Worm (Caenorhabditis elegans) whole organism, L1 larva: ENCODE measurements around the gene Y59E9AL.36.
A peak's percentile ranks its signal among the peaks of the same experiment; 100 is the strongest.

Source experiments
- C16A3.4 ChIP-seq: fragments of 150-350 bp; optimal IDR thresholded peaks from 2 replicates; lab custom pipeline; 2014; ENCODE audit warnings: missing biosample characterization, missing genetic modification characterization
- C34B4.2 ChIP-seq: sonication (generic microtip); optimal IDR thresholded peaks from 2 replicates; lab custom pipeline; 2017; ENCODE audit warnings: mild to moderate bottlenecking, missing genetic modification characterization, missing compliant biosample characterization
- F16B12.6 ChIP-seq: fragments of 150-350 bp; optimal IDR thresholded peaks from 2 replicates; lab custom pipeline; 2014; ENCODE audit warnings: missing biosample characterization, missing genetic modification characterization
- blmp-1 ChIP-seq: fragments of 150-350 bp; optimal IDR thresholded peaks from 2 replicates; lab custom pipeline; 2014; ENCODE audit warnings: missing biosample characterization, missing genetic modification characterization
- ceh-88 ChIP-seq: fragments of 200-800 bp; sonication (Bioruptor generic); IDR thresholded peaks from 2 replicates; pipeline ENCODE4 v1.3.6; 2022; ENCODE audit warnings: missing genetic modification characterization, missing compliant biosample characterization
- ces-1 ChIP-seq: fragments of 150-350 bp; optimal IDR thresholded peaks from 2 replicates; lab custom pipeline; 2014; ENCODE audit warnings: missing biosample characterization, missing genetic modification reagents, missing genetic modification characterization
- dsc-1 ChIP-seq: sonication (generic microtip); optimal IDR thresholded peaks from 2 replicates; lab custom pipeline; 2016; ENCODE audit warnings: mild to moderate bottlenecking, missing genetic modification characterization, missing compliant biosample characterization
- efl-3 ChIP-seq: fragments of 200-800 bp; sonication (Bioruptor generic); optimal IDR thresholded peaks from 2 replicates; lab custom pipeline; 2018; ENCODE audit warnings: mild to moderate bottlenecking, missing genetic modification characterization, missing compliant biosample characterization
- elt-3 ChIP-seq, 6 experiments: fragments of 150-350 bp in 1 of 6; sonication (generic microtip); optimal IDR thresholded peaks; 2 replicates each; lab custom pipeline; 2017 to 2018; ENCODE audit warnings: missing biosample characterization in 6 of 6, missing genetic modification characterization in 6 of 6, inconsistent platforms in 1 of 6
- fkh-8 ChIP-seq: sonication (generic microtip); optimal IDR thresholded peaks from 2 replicates; lab custom pipeline; 2016; ENCODE audit warnings: mild to moderate bottlenecking, missing genetic modification characterization, missing compliant biosample characterization
- hlh-17 ChIP-seq: fragments of 200-800 bp; sonication (Bioruptor generic); optimal IDR thresholded peaks from 2 replicates; lab custom pipeline; 2018; ENCODE audit warnings: missing genetic modification characterization, mild to moderate bottlenecking, missing compliant biosample characterization, moderate library complexity, borderline replicate concordance
- hlh-4 ChIP-seq: sonication (generic microtip); optimal IDR thresholded peaks from 2 replicates; lab custom pipeline; 2016; ENCODE audit warnings: mild to moderate bottlenecking, missing genetic modification characterization, missing compliant biosample characterization
- hpl-2 ChIP-seq: fragments of 150-350 bp; optimal IDR thresholded peaks from 2 replicates; lab custom pipeline; 2014; ENCODE audit warnings: missing biosample characterization, missing genetic modification reagents, missing genetic modification characterization
- jun-1 ChIP-seq: fragments of 150-350 bp; optimal IDR thresholded peaks from 2 replicates; lab custom pipeline; 2014; ENCODE audit warnings: missing biosample characterization, missing genetic modification reagents, missing genetic modification characterization
- lir-3 ChIP-seq: sonication (generic microtip); optimal IDR thresholded peaks from 2 replicates; lab custom pipeline; 2016; ENCODE audit warnings: mild to moderate bottlenecking, missing genetic modification characterization, moderate library complexity, missing compliant biosample characterization; ENCODE audit not compliant: poor library complexity
- lsy-2 ChIP-seq, 2 experiments: fragments of 150-350 bp; optimal IDR thresholded peaks; 2 replicates each; lab custom pipeline; 2014; ENCODE audit warnings: missing biosample characterization in 2 of 2, missing genetic modification characterization in 2 of 2
- mef-2 ChIP-seq: fragments of 150-350 bp; optimal IDR thresholded peaks from 2 replicates; lab custom pipeline; 2014; ENCODE audit warnings: missing biosample characterization, missing genetic modification characterization
- nhr-11 ChIP-seq: fragments of 150-350 bp; optimal IDR thresholded peaks from 2 replicates; lab custom pipeline; 2014; ENCODE audit warnings: missing biosample characterization, missing genetic modification characterization
- nhr-237 ChIP-seq: fragments of 150-350 bp; optimal IDR thresholded peaks from 2 replicates; lab custom pipeline; 2014; ENCODE audit warnings: missing biosample characterization, missing genetic modification characterization
- nhr-47 ChIP-seq: sonication (generic microtip); optimal IDR thresholded peaks from 2 replicates; lab custom pipeline; 2016; ENCODE audit warnings: mild to moderate bottlenecking, missing genetic modification characterization, moderate library complexity, missing compliant biosample characterization
- nhr-71 ChIP-seq: sonication (generic microtip); optimal IDR thresholded peaks from 2 replicates; lab custom pipeline; 2016; ENCODE audit warnings: mild to moderate bottlenecking, missing genetic modification characterization, moderate library complexity, missing compliant biosample characterization
- nhr-76 ChIP-seq: sonication (generic microtip); optimal IDR thresholded peaks from 2 replicates; lab custom pipeline; 2017; ENCODE audit warnings: missing biosample characterization, missing genetic modification characterization
- nhr-77 ChIP-seq: fragments of 150-350 bp; optimal IDR thresholded peaks from 2 replicates; lab custom pipeline; 2014; ENCODE audit warnings: missing biosample characterization, missing genetic modification characterization
- nhr-84 ChIP-seq: sonication (generic microtip); optimal IDR thresholded peaks from 2 replicates; lab custom pipeline; 2017; ENCODE audit warnings: missing biosample characterization, missing genetic modification characterization
- nhr-90 ChIP-seq: sonication (generic microtip); optimal IDR thresholded peaks from 2 replicates; lab custom pipeline; 2016; ENCODE audit warnings: mild to moderate bottlenecking, missing genetic modification characterization, missing compliant biosample characterization; ENCODE audit not compliant: poor library complexity
- pag-3 ChIP-seq: sonication (generic microtip); optimal IDR thresholded peaks from 2 replicates; lab custom pipeline; 2017; ENCODE audit warnings: missing genetic modification characterization, mild to moderate bottlenecking, missing compliant biosample characterization, antibody characterized with exemption, borderline replicate concordance; ENCODE audit not compliant: insufficient read depth
- pax-3 ChIP-seq: fragments of 200-800 bp; sonication (Bioruptor generic); optimal IDR thresholded peaks from 2 replicates; lab custom pipeline; 2018; ENCODE audit warnings: mild to moderate bottlenecking, missing genetic modification characterization, moderate library complexity, missing compliant biosample characterization
- rnt-1 ChIP-seq: sonication (generic microtip); optimal IDR thresholded peaks from 2 replicates; lab custom pipeline; 2016; ENCODE audit warnings: mild to moderate bottlenecking, missing genetic modification characterization, moderate library complexity, missing compliant biosample characterization
- snpc-4 ChIP-seq: fragments of 150-350 bp; optimal IDR thresholded peaks from 2 replicates; lab custom pipeline; 2014; ENCODE audit warnings: missing biosample characterization, missing genetic modification characterization
- tbx-2 ChIP-seq: sonication (generic microtip); optimal IDR thresholded peaks from 2 replicates; lab custom pipeline; 2016; ENCODE audit warnings: missing genetic modification characterization, missing compliant biosample characterization
- unc-130 ChIP-seq: fragments of 150-350 bp; optimal IDR thresholded peaks from 2 replicates; lab custom pipeline; 2017; ENCODE audit warnings: missing biosample characterization, missing genetic modification characterization, inconsistent platforms
- unc-30 ChIP-seq: sonication (generic microtip); optimal IDR thresholded peaks from 2 replicates; lab custom pipeline; 2017; ENCODE audit warnings: missing biosample characterization, missing genetic modification characterization
- unc-62 ChIP-seq: fragments of 150-350 bp; optimal IDR thresholded peaks from 2 replicates; lab custom pipeline; 2014; ENCODE audit warnings: missing biosample characterization, missing genetic modification reagents, missing genetic modification characterization
- xbp-1 ChIP-seq: sonication (generic microtip); optimal IDR thresholded peaks from 2 replicates; lab custom pipeline; 2016; ENCODE audit warnings: missing genetic modification characterization, missing compliant biosample characterization
- zag-1 ChIP-seq: fragments of 150-350 bp; optimal IDR thresholded peaks from 2 replicates; lab custom pipeline; 2014; ENCODE audit warnings: missing biosample characterization, missing genetic modification characterization
- zip-4 ChIP-seq: fragments of 200-800 bp; sonication (Bioruptor generic); optimal IDR thresholded peaks from 2 replicates; lab custom pipeline; 2018; ENCODE audit warnings: mild to moderate bottlenecking, missing genetic modification characterization, moderate library complexity, missing compliant biosample characterization

Y59E9AL.36 gene

DNA sequence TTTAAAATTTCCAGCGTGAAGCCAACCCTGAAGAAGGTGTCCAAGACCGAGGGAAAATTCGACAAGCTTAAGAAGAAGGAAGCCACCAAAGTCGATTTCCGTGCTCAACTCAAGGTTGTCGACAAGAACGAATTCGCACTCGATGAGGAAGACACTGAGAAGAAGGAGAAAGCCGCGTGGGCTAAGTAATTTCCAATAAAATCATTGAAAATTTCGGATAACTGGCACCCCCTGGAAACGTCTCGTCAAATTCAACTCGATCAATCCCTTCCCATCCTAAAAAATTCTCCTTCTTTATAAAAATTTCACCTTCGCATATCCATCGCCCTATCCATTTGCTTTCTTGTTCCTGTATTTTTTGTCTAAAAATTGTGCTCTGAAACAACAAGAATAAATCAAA, 2.6 kb downstream of the Y59E9AL.36 start:
- TF ChIP-seq rnt-1: no peak
- TF ChIP-seq nhr-76: no peak
- no peak for TF ChIP-seq tbx-2 (tag; lab: Kevin White, UChicago)
- no peak for TF ChIP-seq unc-62 (GFP tag; lab: Kevin White, UChicago)
- TF ChIP-seq jun-1: no peak
- TF ChIP-seq nhr-237 (tag; lab: Kevin White, UChicago): no peak
- TF ChIP-seq unc-30: no peak
- TF ChIP-seq C34B4.2 (tag; lab: Kevin White, UChicago): no peak
- no peak for TF ChIP-seq snpc-4 (tag; lab: Kevin White, UChicago)
- no peak for TF ChIP-seq F16B12.6 (tag; lab: Kevin White, UChicago)
- TF ChIP-seq ceh-88 (GFP tag; lab: Robert Waterston, UW): no peak

DNA sequence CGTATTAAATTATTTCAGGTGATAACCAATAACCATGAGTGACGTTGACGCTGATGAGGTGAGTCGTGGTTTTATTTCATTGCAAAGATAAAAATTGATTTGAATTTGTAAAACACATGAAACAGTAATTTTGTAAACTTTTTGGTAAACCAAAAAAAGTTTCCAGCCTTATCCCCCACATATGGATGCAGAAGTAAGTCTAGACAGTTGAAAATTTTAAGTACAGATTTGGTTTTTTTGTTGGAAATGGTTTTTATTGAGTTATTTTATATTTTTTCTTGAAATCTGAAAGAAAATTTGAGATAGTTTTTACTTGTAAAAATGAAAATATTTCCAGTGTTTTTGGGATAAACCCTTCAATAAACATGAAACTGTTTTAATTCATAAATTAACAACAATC, 4.7 kb downstream of the Y59E9AL.36 start, which contains the start of gene tni-4:
tni-4 (plus strand) TSS at position 19 of the 400 bp plus-strand sequence.
- TF ChIP-seq C16A3.4 (tag; lab: Kevin White, UChicago) (no peak), unc-130 (tag; lab: Kevin White, UChicago) (no peak), elt-3 (tag; optimal IDR thresholded peaks at IDR 0.05; lab: Kevin White, UChicago) (no peak), pag-3 (no peak), zip-4 (GFP tag; lab: Kevin White, UChicago) (no peak), nhr-90 (tag; lab: Kevin White, UChicago) (no peak), blmp-1 (no peak), nhr-71 (tag; lab: Kevin White, UChicago) (no peak), efl-3 (GFP tag; lab: Kevin White, UChicago) (no peak), xbp-1 (tag; lab: Kevin White, UChicago) (no peak), mef-2 (no peak), ces-1 (GFP tag; lab: Kevin White, UChicago) (no peak), hlh-17 (GFP tag; lab: Kevin White, UChicago) (no peak), pax-3 (no peak)
- TF ChIP-seq, all 84 proteins: peak for 0

DNA sequence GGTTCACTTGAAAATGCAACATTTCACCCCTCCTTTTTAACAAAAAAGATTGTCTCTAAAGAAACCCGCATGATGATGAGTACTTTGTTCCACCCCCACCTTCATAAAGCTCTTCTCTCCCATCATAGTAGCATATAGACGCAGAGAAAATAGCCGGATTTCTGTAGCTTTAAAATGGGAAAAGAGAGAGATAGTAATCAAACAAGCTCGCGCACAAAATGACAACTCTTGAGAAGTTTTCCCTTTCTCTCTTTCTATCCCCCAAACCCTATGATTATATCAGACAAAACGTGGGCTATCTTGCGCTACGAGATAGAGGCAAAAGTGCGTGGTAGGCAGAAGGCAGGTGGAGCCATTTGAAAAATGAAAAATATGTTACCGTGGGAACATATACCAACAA, 6.7 kb downstream of the Y59E9AL.36 start:
- TF ChIP-seq nhr-84 (tag; lab: Kevin White, UChicago) (no peak), nhr-77 (tag; lab: Kevin White, UChicago) (peak; percentile 44)

DNA sequence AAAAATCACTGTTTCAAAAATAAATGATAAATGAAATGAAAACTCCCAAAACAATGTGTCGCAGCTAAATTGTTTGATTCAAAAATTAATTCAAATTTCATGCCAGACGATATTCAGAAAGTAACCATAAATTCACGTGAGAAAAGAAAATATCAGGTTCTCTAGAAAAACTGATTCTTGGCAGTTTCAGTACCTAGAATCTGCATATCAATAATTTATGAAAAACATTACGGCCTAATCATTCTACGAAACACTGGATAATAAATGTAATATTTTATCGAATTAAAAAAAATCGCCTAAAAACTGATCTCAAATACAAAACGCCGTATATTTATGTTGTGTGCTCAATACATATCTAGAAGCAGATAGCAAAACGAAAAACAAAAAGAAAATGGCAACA, 8.5 kb downstream of the Y59E9AL.36 start:
- TF ChIP-seq nhr-47 (peak; percentile 60), dsc-1 (tag; lab: Kevin White, UChicago) (peak; percentile 20), lsy-2 (tag; optimal IDR thresholded peaks at IDR 0.05; lab: Kevin White, UChicago) (peak in 1 of 2 experiments; percentile 38), lir-3 (tag; lab: Kevin White, UChicago) (no peak), nhr-71 (tag; lab: Kevin White, UChicago) (peak; percentile 69), hlh-4 (tag; lab: Kevin White, UChicago) (peak; percentile 36), nhr-77 (tag; lab: Kevin White, UChicago) (no peak), fkh-8 (tag; lab: Kevin White, UChicago) (peak; percentile 81)

DNA sequence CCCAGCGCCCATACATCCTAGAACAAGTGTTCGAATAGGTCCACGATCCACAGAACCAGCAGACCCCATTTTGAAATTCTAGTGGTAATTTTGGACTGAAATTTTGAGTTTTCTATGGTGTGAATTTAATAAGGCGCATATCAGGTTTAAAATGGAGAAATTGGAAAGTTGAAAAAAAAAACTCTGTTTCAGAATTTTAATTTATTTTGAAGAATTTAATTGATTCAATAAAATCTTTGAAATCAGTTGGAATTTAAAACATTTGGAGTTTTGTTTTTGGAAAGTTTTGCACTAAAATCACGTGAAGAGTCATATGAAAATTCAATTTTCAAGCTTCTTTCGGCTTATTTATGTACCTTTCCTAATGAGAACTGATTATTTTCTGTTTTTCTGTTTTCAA, 13.8 kb downstream of the Y59E9AL.36 start, which contains the start of gene gpa-18:
gpa-18 (minus strand) TSS at position 101 of the 400 bp plus-strand sequence.
- TF ChIP-seq lsy-2 (tag; optimal IDR thresholded peaks at IDR 0.05; lab: Kevin White, UChicago) (no peak), hpl-2 (GFP tag; lab: Kevin White, UChicago) (no peak), rnt-1 (no peak), nhr-84 (tag; lab: Kevin White, UChicago) (no peak), nhr-11 (tag; lab: Kevin White, UChicago) (no peak), zag-1 (tag; lab: Kevin White, UChicago) (no peak), C34B4.2 (tag; lab: Kevin White, UChicago) (no peak)
